Fruit fly (Drosophila melanogaster) whole organism, embryonic: ENCODE data around the gene CG13654.

Experiments
- Atf6 ChIP-seq: fragments of 200-800 bp; sonication (Bioruptor generic); IDR thresholded peaks from 2 replicates; pipeline ENCODE4 v1.3.6; 2022; ENCODE audit warnings: missing biosample characterization, missing genetic modification characterization
- CG10209 ChIP-seq: fragments of 200-800 bp; sonication (Bioruptor generic); optimal IDR thresholded peaks from 3 replicates; lab custom pipeline; 2017; ENCODE audit warnings: missing biosample characterization, mild to moderate bottlenecking, missing genetic modification characterization, missing genetic modification reagents
- CG1024 ChIP-seq: fragments of 200-800 bp; sonication (Bioruptor generic); IDR thresholded peaks from 2 replicates; pipeline ENCODE4 v1.3.6; 2022; ENCODE audit warnings: missing biosample characterization, missing genetic modification characterization
- CG10321 ChIP-seq: fragments of 200-800 bp; sonication (Bioruptor generic); IDR thresholded peaks from 2 replicates; pipeline ENCODE4 v1.3.6; 2022; ENCODE audit warnings: missing biosample characterization, missing genetic modification characterization
- CG10565 ChIP-seq: fragments of 200-800 bp; sonication (Bioruptor generic); optimal IDR thresholded peaks from 3 replicates; lab custom pipeline; 2016; ENCODE audit warnings: missing biosample characterization, mild to moderate bottlenecking, missing genetic modification characterization
- CG12236 ChIP-seq: fragments of 200-800 bp; sonication (Bioruptor generic); optimal IDR thresholded peaks from 2 replicates; lab custom pipeline; 2016; ENCODE audit warnings: missing biosample characterization, missing genetic modification characterization
- CG12769 ChIP-seq: fragments of 200-800 bp; sonication (Bioruptor generic); optimal IDR thresholded peaks from 2 replicates; lab custom pipeline; 2019; ENCODE audit warnings: missing biosample characterization, mild to moderate bottlenecking, missing genetic modification characterization, moderate library complexity
- CG13287 ChIP-seq: fragments of 200-800 bp; sonication (Bioruptor generic); IDR thresholded peaks from 2 replicates; pipeline ENCODE4 v1.3.6; 2022; ENCODE audit warnings: missing biosample characterization, missing genetic modification characterization; ENCODE audit not compliant: partially characterized antibody
- CG13894 ChIP-seq: fragments of 200-800 bp; sonication (Bioruptor generic); optimal IDR thresholded peaks from 3 replicates; lab custom pipeline; 2018; ENCODE audit warnings: missing biosample characterization, mild to moderate bottlenecking, missing genetic modification characterization, moderate library complexity
- CG14014 ChIP-seq: fragments of 200-800 bp; sonication (Bioruptor generic); IDR thresholded peaks from 2 replicates; pipeline ENCODE4 v1.3.6; 2022; ENCODE audit warnings: missing biosample characterization, missing genetic modification characterization
- CG18764 ChIP-seq: fragments of 200-800 bp; sonication (Bioruptor generic); optimal IDR thresholded peaks from 3 replicates; lab custom pipeline; 2016; ENCODE audit warnings: missing biosample characterization, missing genetic modification characterization
- CG2116 ChIP-seq: fragments of 200-800 bp; sonication (Bioruptor generic); optimal IDR thresholded peaks from 3 replicates; lab custom pipeline; 2018; ENCODE audit warnings: missing biosample characterization, mild to moderate bottlenecking, missing genetic modification characterization
- CG2120 ChIP-seq: fragments of 200-800 bp; sonication (Bioruptor generic); optimal IDR thresholded peaks from 3 replicates; lab custom pipeline; 2016; ENCODE audit warnings: missing biosample characterization, missing genetic modification characterization
- CG30431 ChIP-seq: fragments of 200-800 bp; sonication (Bioruptor generic); optimal IDR thresholded peaks from 2 replicates; lab custom pipeline; 2017; ENCODE audit warnings: missing biosample characterization, missing genetic modification characterization
- CG31224 ChIP-seq: fragments of 200-800 bp; sonication (Bioruptor generic); IDR thresholded peaks from 2 replicates; pipeline ENCODE4 v1.3.6; 2022; ENCODE audit warnings: missing biosample characterization, missing genetic modification characterization
- CG34224 ChIP-seq: fragments of 200-800 bp; sonication (Bioruptor generic); IDR thresholded peaks from 3 replicates; pipeline ENCODE4 v1.3.6; 2022; ENCODE audit warnings: missing biosample characterization, missing genetic modification characterization; ENCODE audit not compliant: partially characterized antibody
- CG3838 ChIP-seq: fragments of 200-800 bp; sonication (Bioruptor generic); optimal IDR thresholded peaks from 3 replicates; lab custom pipeline; 2016; ENCODE audit warnings: missing biosample characterization, missing genetic modification characterization
- CG4424 ChIP-seq: fragments of 200-800 bp; sonication (Bioruptor generic); optimal IDR thresholded peaks from 3 replicates; lab custom pipeline; 2016; ENCODE audit warnings: missing biosample characterization, missing genetic modification characterization
- CG6272 ChIP-seq: fragments of 200-800 bp; sonication (Bioruptor generic); IDR thresholded peaks from 2 replicates; pipeline ENCODE4 v1.3.6; 2022; ENCODE audit warnings: missing biosample characterization, missing genetic modification characterization
- CG8388 ChIP-seq: fragments of 200-800 bp; sonication (Bioruptor generic); optimal IDR thresholded peaks from 2 replicates; lab custom pipeline; 2019; ENCODE audit warnings: missing biosample characterization, mild to moderate bottlenecking, missing genetic modification characterization, moderate library complexity
- CG9609 ChIP-seq: fragments of 200-800 bp; sonication (Bioruptor generic); optimal IDR thresholded peaks from 3 replicates; lab custom pipeline; 2016; ENCODE audit warnings: missing biosample characterization, missing genetic modification characterization
- Deaf1 ChIP-seq: fragments of 200-800 bp; optimal IDR thresholded peaks from 3 replicates; lab custom pipeline; 2019; ENCODE audit warnings: missing biosample characterization, mild to moderate bottlenecking, missing genetic modification characterization, moderate library complexity
- E2f2 ChIP-seq: fragments of 200-800 bp; sonication (Bioruptor generic); IDR thresholded peaks from 2 replicates; pipeline ENCODE4 v1.3.6; 2022; ENCODE audit warnings: missing biosample characterization, missing genetic modification characterization
- Hey ChIP-seq: fragments of 200-800 bp; sonication (Bioruptor generic); optimal IDR thresholded peaks from 3 replicates; lab custom pipeline; 2018; ENCODE audit warnings: missing biosample characterization, mild to moderate bottlenecking, missing genetic modification characterization
- Hr51 ChIP-seq, 2 experiments: fragments of 200-800 bp; sonication (Bioruptor generic); optimal IDR thresholded peaks; 2 replicates in 1 of 2; 3 replicates in 1 of 2; lab custom pipeline; 2016 to 2018; ENCODE audit warnings: missing biosample characterization in 2 of 2, missing genetic modification characterization in 2 of 2, mild to moderate bottlenecking in 1 of 2, moderate library complexity in 1 of 2
- Hr78 ChIP-seq, 2 experiments: fragments of 200-800 bp in 1 of 2; fragments of >200 bp in 1 of 2; sonication (Bioruptor generic) in 1 of 2; optimal IDR thresholded peaks; 2 replicates each; lab custom pipeline; 2017 to 2019; ENCODE audit warnings: missing biosample characterization in 2 of 2, missing genetic modification characterization in 2 of 2, mild to moderate bottlenecking in 1 of 2, moderate library complexity in 1 of 2
- Jarid2 ChIP-seq: fragments of 200-800 bp; sonication (Bioruptor generic); optimal IDR thresholded peaks from 3 replicates; lab custom pipeline; 2017; ENCODE audit warnings: mild to moderate bottlenecking, missing biosample characterization, missing genetic modification reagents, missing genetic modification characterization
- Myb ChIP-seq: fragments of 200-800 bp; sonication (Bioruptor generic); optimal IDR thresholded peaks from 2 replicates; lab custom pipeline; 2016; ENCODE audit warnings: missing biosample characterization, missing genetic modification characterization
- NC2α ChIP-seq: fragments of 200-800 bp; sonication (Bioruptor generic); optimal IDR thresholded peaks from 2 replicates; lab custom pipeline; 2016; ENCODE audit warnings: missing biosample characterization, missing genetic modification characterization
- Opbp ChIP-seq: fragments of 200-800 bp; sonication (Bioruptor generic); IDR thresholded peaks from 3 replicates; pipeline ENCODE4 v1.3.6; 2022; ENCODE audit warnings: missing biosample characterization, missing genetic modification characterization; ENCODE audit not compliant: partially characterized antibody
- Xbp1 ChIP-seq: fragments of 200-800 bp; sonication (Bioruptor generic); optimal IDR thresholded peaks from 3 replicates; lab custom pipeline; 2016; ENCODE audit warnings: missing biosample characterization, mild to moderate bottlenecking, missing genetic modification characterization
- ab ChIP-seq: fragments of 200-800 bp; sonication (Bioruptor generic); optimal IDR thresholded peaks from 2 replicates; lab custom pipeline; 2016; ENCODE audit warnings: missing biosample characterization, missing genetic modification characterization
- ato ChIP-seq: fragments of 200-800 bp; sonication (Bioruptor generic); IDR thresholded peaks from 2 replicates; pipeline ENCODE4 v1.3.6; 2022; ENCODE audit warnings: missing biosample characterization, missing genetic modification characterization; ENCODE audit not compliant: partially characterized antibody
- bbx ChIP-seq: fragments of 200-800 bp; sonication (Bioruptor generic); IDR thresholded peaks from 2 replicates; pipeline ENCODE4 v1.3.6; 2022; ENCODE audit warnings: missing biosample characterization, missing genetic modification characterization; ENCODE audit not compliant: partially characterized antibody
- bowl ChIP-seq: fragments of 200-800 bp; sonication (Bioruptor generic); IDR thresholded peaks from 2 replicates; pipeline ENCODE4 v1.3.6; 2022; ENCODE audit warnings: missing biosample characterization, missing genetic modification characterization
- br ChIP-seq: fragments of >200 bp; optimal IDR thresholded peaks from 2 replicates; lab custom pipeline; 2017
- dan ChIP-seq: fragments of 200-800 bp; sonication (Bioruptor generic); IDR thresholded peaks from 2 replicates; pipeline ENCODE4 v1.3.6; 2022; ENCODE audit warnings: missing biosample characterization, missing genetic modification characterization
- en ChIP-seq: fragments of 200-800 bp; sonication (Bioruptor generic); optimal IDR thresholded peaks from 2 replicates; lab custom pipeline; 2016; ENCODE audit warnings: missing biosample characterization, missing genetic modification characterization
- her ChIP-seq: fragments of 200-800 bp; sonication (Bioruptor generic); optimal IDR thresholded peaks from 2 replicates; lab custom pipeline; 2016; ENCODE audit warnings: missing biosample characterization, missing genetic modification characterization
- inv ChIP-seq: fragments of 200-800 bp; sonication (Bioruptor generic); IDR thresholded peaks from 2 replicates; pipeline ENCODE4 v1.3.6; 2022; ENCODE audit warnings: missing biosample characterization, missing genetic modification characterization; ENCODE audit not compliant: partially characterized antibody
- kah ChIP-seq: fragments of 200-800 bp; sonication (Bioruptor generic); optimal IDR thresholded peaks from 2 replicates; lab custom pipeline; 2018; ENCODE audit warnings: missing biosample characterization, mild to moderate bottlenecking, missing genetic modification characterization
- mld ChIP-seq: fragments of 200-800 bp; sonication (Bioruptor generic); IDR thresholded peaks from 3 replicates; pipeline ENCODE4 v1.3.6; 2022; ENCODE audit warnings: missing biosample characterization, missing genetic modification characterization; ENCODE audit not compliant: partially characterized antibody
- nerfin-2 ChIP-seq: fragments of 200-800 bp; sonication (Bioruptor generic); IDR thresholded peaks from 2 replicates; pipeline ENCODE4 v1.3.6; 2022; ENCODE audit warnings: missing biosample characterization, missing genetic modification characterization; ENCODE audit not compliant: partially characterized antibody
- onecut ChIP-seq: fragments of 200-800 bp; sonication (Bioruptor generic); IDR thresholded peaks from 2 replicates; pipeline ENCODE4 v1.3.6; 2022; ENCODE audit warnings: missing biosample characterization, missing genetic modification characterization
- phol ChIP-seq: fragments of 200-800 bp; sonication (Bioruptor generic); optimal IDR thresholded peaks from 3 replicates; lab custom pipeline; 2018; ENCODE audit warnings: missing biosample characterization, mild to moderate bottlenecking, missing genetic modification characterization, moderate library complexity
- tio ChIP-seq: fragments of 200-800 bp; sonication (Bioruptor generic); optimal IDR thresholded peaks from 2 replicates; lab custom pipeline; 2017; ENCODE audit warnings: missing biosample characterization, missing genetic modification characterization, inconsistent platforms
- trh ChIP-seq: fragments of 200-800 bp; sonication (Bioruptor generic); optimal IDR thresholded peaks from 2 replicates; lab custom pipeline; 2016; ENCODE audit warnings: missing biosample characterization, missing genetic modification characterization
- vfl ChIP-seq: fragments of 200-800 bp; sonication (Bioruptor generic); optimal IDR thresholded peaks from 2 replicates; lab custom pipeline; 2016; ENCODE audit warnings: missing biosample characterization, missing genetic modification characterization
- vvl ChIP-seq: fragments of 200-800 bp; sonication (Bioruptor generic); IDR thresholded peaks from 2 replicates; pipeline ENCODE4 v1.3.6; 2022; ENCODE audit warnings: missing biosample characterization, missing genetic modification characterization

The CG13654 gene

dm6 chr3R:25232271-25232989 is 32.8 kb downstream of the CG13654 start, which contains the start of gene Cad96Cb:
Cad96Cb (minus strand) TSS chr3R:25232321.
- TF ChIP-seq CG1024 (GFP tag; lab: Robert Waterston, UW) (0 out of 2 replicates have a peak, but pooled peaks have one; percentile 12), ab (peak; percentile 66), en (GFP tag; lab: Kevin White, UChicago) (peak; percentile 66), CG2116 (GFP tag; lab: Kevin White, UChicago) (peak; percentile 64), Hey (no peak), CG9609 (GFP tag; lab: Kevin White, UChicago) (peak; percentile 75), inv (no peak), CG30431 (peak; percentile 68), Myb (GFP tag; lab: Kevin White, UChicago) (peak; percentile 54), CG10565 (GFP tag; lab: Kevin White, UChicago) (peak; percentile 28), bbx (no peak), onecut (GFP tag; lab: Robert Waterston, UW) (peak; percentile 75), CG31224 (no peak), CG2120 (GFP tag; lab: Kevin White, UChicago) (no peak), CG13287 (no peak), NC2α (GFP tag; lab: Kevin White, UChicago) (peak; percentile 62), CG14014 (0 out of 2 replicates have a peak, but pooled peaks have one; percentile 41), CG8388 (peak; percentile 85), Hr51 (GFP tag; optimal IDR thresholded peaks at IDR 0.05; lab: Kevin White, UChicago) (peak; percentile 48 to 90), CG3838 (GFP tag; lab: Kevin White, UChicago) (peak; percentile 28), her (GFP tag; lab: Kevin White, UChicago) (peak; percentile 37), bowl (GFP tag; lab: Robert Waterston, UW) (no peak), trh (GFP tag; lab: Kevin White, UChicago) (peak; percentile 6), CG6272 (no peak), CG34224 (GFP tag; lab: Robert Waterston, UW) (no peak), E2f2 (peak; percentile 50), Xbp1 (GFP tag; lab: Kevin White, UChicago) (peak; percentile 77), CG10321 (GFP tag; lab: Robert Waterston, UW) (no peak), Jarid2 (GFP tag; lab: Kevin White, UChicago) (peak; percentile 53), br (lab: Kevin White, UChicago) (no peak), CG10209 (peak; percentile 85), kah (GFP tag; lab: Kevin White, UChicago) (peak; percentile 80), Atf6 (peak; percentile 36; the same call in 1 of the 2 replicates), mld (GFP tag; lab: Robert Waterston, UW) (no peak), Deaf1 (tag; lab: Kevin White, UChicago) (no peak), nerfin-2 (GFP tag; lab: Robert Waterston, UW) (no peak), CG4424 (GFP tag; lab: Kevin White, UChicago) (peak; percentile 92), phol (tag; lab: Kevin White, UChicago) (peak; percentile 93), CG18764 (GFP tag; lab: Kevin White, UChicago) (peak; percentile 76), dan (GFP tag; lab: Robert Waterston, UW) (peak; percentile 63; the same call in 1 of the 2 replicates), Hr78 (GFP tag; optimal IDR thresholded peaks at IDR 0.05; lab: Kevin White, UChicago) (peak in 1 of 2 experiments; percentile 85), Opbp (GFP tag; lab: Robert Waterston, UW) (no peak), CG13894 (no peak), tio (GFP tag; lab: Kevin White, UChicago) (peak; percentile 91), vvl (peak; percentile 63), vfl (no peak), ato (GFP tag; lab: Robert Waterston, UW) (no peak), CG12769 (tag; lab: Kevin White, UChicago) (no peak), CG12236 (GFP tag; lab: Kevin White, UChicago) (peak; percentile 83)
